Worm (Caenorhabditis elegans) whole organism, L3 larva: ENCODE results near the gene fbxb-57.

Source experiments
- egl-27 ChIP-seq: sonication (generic microtip); optimal IDR thresholded peaks from 4 replicates; lab custom pipeline; 2017; ENCODE audit warnings: missing biosample characterization, missing genetic modification reagents, missing genetic modification characterization
- nhr-25 ChIP-seq: sonication (generic microtip); optimal IDR thresholded peaks from 2 replicates; lab custom pipeline; 2017; ENCODE audit warnings: missing biosample characterization, missing genetic modification characterization
- nhr-77 ChIP-seq: fragments of 150-350 bp; optimal IDR thresholded peaks from 2 replicates; lab custom pipeline; 2014; ENCODE audit warnings: missing biosample characterization, missing genetic modification characterization
- skn-1 ChIP-seq: fragments of 150-350 bp; optimal IDR thresholded peaks from 2 replicates; lab custom pipeline; 2014; ENCODE audit warnings: missing biosample characterization, missing genetic modification characterization
- unc-62 ChIP-seq: fragments of 150-350 bp; sonication (generic microtip); optimal IDR thresholded peaks from 4 replicates; lab custom pipeline; 2014; ENCODE audit warnings: missing biosample characterization, missing genetic modification reagents, missing genetic modification characterization

ce11 chrV:19301934-19302333 lies 13.4 kb downstream of the fbxb-57 start, which contains the start of gene fbxb-62:
- TF ChIP-seq egl-27 (tag; lab: Kevin White, UChicago) (no peak), skn-1 (tag; lab: Kevin White, UChicago) (no peak), unc-62 (GFP tag; lab: Kevin White, UChicago) (no peak), nhr-77 (tag; lab: Kevin White, UChicago) (no peak), nhr-25 (tag; lab: Kevin White, UChicago) (no peak)
